Worm (Caenorhabditis elegans) whole organism, L1 larva: ENCODE measurements around the gene F58B3.6.
A peak's percentile ranks its signal among the peaks of the same experiment; 100 is the strongest.

Source experiments
- C04F5.9 ChIP-seq: sonication (generic microtip); optimal IDR thresholded peaks from 2 replicates; lab custom pipeline; 2016; ENCODE audit warnings: missing genetic modification characterization, missing compliant biosample characterization
- C16A3.4 ChIP-seq: fragments of 150-350 bp; optimal IDR thresholded peaks from 2 replicates; lab custom pipeline; 2014; ENCODE audit warnings: missing biosample characterization, missing genetic modification characterization
- blmp-1 ChIP-seq: fragments of 150-350 bp; optimal IDR thresholded peaks from 2 replicates; lab custom pipeline; 2014; ENCODE audit warnings: missing biosample characterization, missing genetic modification characterization
- ceh-63 ChIP-seq: fragments of 200-800 bp; sonication (Bioruptor generic); optimal IDR thresholded peaks from 2 replicates; lab custom pipeline; 2018; ENCODE audit warnings: mild to moderate bottlenecking, missing genetic modification characterization, missing compliant biosample characterization
- ceh-8 ChIP-seq: fragments of 200-800 bp; sonication (Bioruptor generic); optimal IDR thresholded peaks from 2 replicates; lab custom pipeline; 2018; ENCODE audit warnings: mild to moderate bottlenecking, missing genetic modification characterization, moderate library complexity, missing compliant biosample characterization
- ceh-82 ChIP-seq, 3 experiments: fragments of 150-350 bp in 1 of 3; sonication (generic microtip) in 2 of 3; optimal IDR thresholded peaks; 2 replicates each; lab custom pipeline; 2014 to 2017; ENCODE audit warnings: missing biosample characterization in 3 of 3, missing genetic modification characterization in 3 of 3
- ceh-90 ChIP-seq: sonication (generic microtip); optimal IDR thresholded peaks from 2 replicates; lab custom pipeline; 2016; ENCODE audit warnings: missing genetic modification characterization, missing compliant biosample characterization
- ces-1 ChIP-seq: fragments of 150-350 bp; optimal IDR thresholded peaks from 2 replicates; lab custom pipeline; 2014; ENCODE audit warnings: missing biosample characterization, missing genetic modification reagents, missing genetic modification characterization
- dpl-1 ChIP-seq, 3 experiments: fragments of 150-350 bp in 2 of 3; sonication (generic microtip) in 1 of 3; optimal IDR thresholded peaks; 2 replicates each; lab custom pipeline; 2014 to 2017; ENCODE audit warnings: missing biosample characterization in 3 of 3, missing genetic modification characterization in 3 of 3, missing genetic modification reagents in 3 of 3
- efl-1 ChIP-seq, 4 experiments: fragments of 150-350 bp; optimal IDR thresholded peaks in 3 of 4; peaks in 1 of 4; 1 replicate in 1 of 4; 2 replicates in 3 of 4; lab custom pipeline; 2014; ENCODE audit warnings: missing biosample characterization in 2 of 4, missing genetic modification characterization in 2 of 4, missing genetic modification reagents in 2 of 4
- efl-3 ChIP-seq: fragments of 200-800 bp; sonication (Bioruptor generic); optimal IDR thresholded peaks from 2 replicates; lab custom pipeline; 2018; ENCODE audit warnings: mild to moderate bottlenecking, missing genetic modification characterization, missing compliant biosample characterization
- egl-13 ChIP-seq: sonication (generic microtip); optimal IDR thresholded peaks from 2 replicates; lab custom pipeline; 2016; ENCODE audit warnings: missing genotype, missing genetic modification reagents, missing genetic modification characterization, missing compliant biosample characterization
- elt-3 ChIP-seq, 6 experiments: fragments of 150-350 bp in 1 of 6; sonication (generic microtip); optimal IDR thresholded peaks; 2 replicates each; lab custom pipeline; 2017 to 2018; ENCODE audit warnings: missing biosample characterization in 6 of 6, missing genetic modification characterization in 6 of 6, inconsistent platforms in 1 of 6
- fkh-8 ChIP-seq: sonication (generic microtip); optimal IDR thresholded peaks from 2 replicates; lab custom pipeline; 2016; ENCODE audit warnings: mild to moderate bottlenecking, missing genetic modification characterization, missing compliant biosample characterization
- hpl-2 ChIP-seq: fragments of 150-350 bp; optimal IDR thresholded peaks from 2 replicates; lab custom pipeline; 2014; ENCODE audit warnings: missing biosample characterization, missing genetic modification reagents, missing genetic modification characterization
- irx-1 ChIP-seq: sonication (generic microtip); optimal IDR thresholded peaks from 2 replicates; lab custom pipeline; 2016; ENCODE audit warnings: missing genetic modification characterization, missing compliant biosample characterization
- jun-1 ChIP-seq: fragments of 150-350 bp; optimal IDR thresholded peaks from 2 replicates; lab custom pipeline; 2014; ENCODE audit warnings: missing biosample characterization, missing genetic modification reagents, missing genetic modification characterization
- lin-13 ChIP-seq: fragments of 150-350 bp; optimal IDR thresholded peaks from 2 replicates; lab custom pipeline; 2014; ENCODE audit warnings: missing biosample characterization, missing genetic modification reagents, missing genetic modification characterization
- lin-14 ChIP-seq: fragments of 200-800 bp; sonication (Bioruptor generic); optimal IDR thresholded peaks from 2 replicates; lab custom pipeline; 2018; ENCODE audit warnings: mild to moderate bottlenecking, missing genetic modification characterization, moderate library complexity, missing compliant biosample characterization
- lin-35 ChIP-seq, 2 experiments: fragments of 150-350 bp; optimal IDR thresholded peaks; 2 replicates each; lab custom pipeline; 2014; ENCODE audit warnings: missing biosample characterization in 2 of 2, missing genetic modification characterization in 2 of 2, missing genetic modification reagents in 2 of 2
- lir-3 ChIP-seq: sonication (generic microtip); optimal IDR thresholded peaks from 2 replicates; lab custom pipeline; 2016; ENCODE audit warnings: mild to moderate bottlenecking, missing genetic modification characterization, moderate library complexity, missing compliant biosample characterization; ENCODE audit not compliant: poor library complexity
- lsy-2 ChIP-seq, 2 experiments: fragments of 150-350 bp; optimal IDR thresholded peaks; 2 replicates each; lab custom pipeline; 2014; ENCODE audit warnings: missing biosample characterization in 2 of 2, missing genetic modification characterization in 2 of 2
- mdl-1 ChIP-seq, 2 experiments: fragments of 150-350 bp; optimal IDR thresholded peaks; 2 replicates each; lab custom pipeline; 2014 to 2017; ENCODE audit warnings: missing biosample characterization in 2 of 2, missing genetic modification characterization in 2 of 2, inconsistent platforms in 1 of 2
- mep-1 ChIP-seq: fragments of 150-350 bp; optimal IDR thresholded peaks from 2 replicates; lab custom pipeline; 2014; ENCODE audit warnings: missing biosample characterization, missing genetic modification characterization
- nhr-12 ChIP-seq: sonication (generic microtip); optimal IDR thresholded peaks from 2 replicates; lab custom pipeline; 2017; ENCODE audit warnings: missing biosample characterization, missing genetic modification characterization
- nhr-19 ChIP-seq: fragments of 200-800 bp; sonication (Bioruptor generic); conservative IDR thresholded peaks from 2 replicates; pipeline ENCODE4 v1.3.6; 2022; ENCODE audit warnings: missing genetic modification characterization, missing compliant biosample characterization
- nhr-20 ChIP-seq: sonication (generic microtip); optimal IDR thresholded peaks from 2 replicates; lab custom pipeline; 2016; ENCODE audit warnings: mild to moderate bottlenecking, missing genetic modification characterization, missing compliant biosample characterization
- nhr-71 ChIP-seq: sonication (generic microtip); optimal IDR thresholded peaks from 2 replicates; lab custom pipeline; 2016; ENCODE audit warnings: mild to moderate bottlenecking, missing genetic modification characterization, moderate library complexity, missing compliant biosample characterization
- nhr-85 ChIP-seq: sonication (generic microtip); peaks from one replicate; lab custom pipeline; 2016; ENCODE audit warnings: missing genetic modification characterization, inconsistent platforms, missing compliant biosample characterization
- nhr-90 ChIP-seq: sonication (generic microtip); optimal IDR thresholded peaks from 2 replicates; lab custom pipeline; 2016; ENCODE audit warnings: mild to moderate bottlenecking, missing genetic modification characterization, missing compliant biosample characterization; ENCODE audit not compliant: poor library complexity
- pax-3 ChIP-seq: fragments of 200-800 bp; sonication (Bioruptor generic); optimal IDR thresholded peaks from 2 replicates; lab custom pipeline; 2018; ENCODE audit warnings: mild to moderate bottlenecking, missing genetic modification characterization, moderate library complexity, missing compliant biosample characterization
- pqm-1 ChIP-seq: sonication (generic microtip); optimal IDR thresholded peaks from 3 replicates; lab custom pipeline; 2017; ENCODE audit warnings: missing biosample characterization, missing genetic modification characterization
- rnt-1 ChIP-seq: sonication (generic microtip); optimal IDR thresholded peaks from 2 replicates; lab custom pipeline; 2016; ENCODE audit warnings: mild to moderate bottlenecking, missing genetic modification characterization, moderate library complexity, missing compliant biosample characterization
- snu-23 ChIP-seq: sonication (generic microtip); optimal IDR thresholded peaks from 2 replicates; lab custom pipeline; 2016; ENCODE audit warnings: missing genetic modification characterization, missing compliant biosample characterization
- sox-4 ChIP-seq: sonication (generic microtip); optimal IDR thresholded peaks from 2 replicates; lab custom pipeline; 2016; ENCODE audit warnings: missing genetic modification characterization, missing compliant biosample characterization
- swsn-7 ChIP-seq: sonication (generic microtip); optimal IDR thresholded peaks from 2 replicates; lab custom pipeline; 2016; ENCODE audit warnings: missing genetic modification characterization, missing compliant biosample characterization
- tbx-2 ChIP-seq: sonication (generic microtip); optimal IDR thresholded peaks from 2 replicates; lab custom pipeline; 2016; ENCODE audit warnings: missing genetic modification characterization, missing compliant biosample characterization
- tlp-1 ChIP-seq: fragments of 150-350 bp; optimal IDR thresholded peaks from 2 replicates; lab custom pipeline; 2014; ENCODE audit warnings: missing biosample characterization, missing genetic modification characterization
- unc-130 ChIP-seq: fragments of 150-350 bp; optimal IDR thresholded peaks from 2 replicates; lab custom pipeline; 2017; ENCODE audit warnings: missing biosample characterization, missing genetic modification characterization, inconsistent platforms
- unc-86 ChIP-seq: sonication (generic microtip); optimal IDR thresholded peaks from 2 replicates; lab custom pipeline; 2016; ENCODE audit warnings: missing genetic modification characterization, missing compliant biosample characterization
- vab-15 ChIP-seq: sonication (generic microtip); optimal IDR thresholded peaks from 2 replicates; lab custom pipeline; 2017; ENCODE audit warnings: missing genotype, mild to moderate bottlenecking, missing genetic modification characterization, missing compliant biosample characterization
- xbp-1 ChIP-seq: sonication (generic microtip); optimal IDR thresholded peaks from 2 replicates; lab custom pipeline; 2016; ENCODE audit warnings: missing genetic modification characterization, missing compliant biosample characterization
- ztf-4 ChIP-seq: fragments of 150-350 bp; optimal IDR thresholded peaks from 2 replicates; lab custom pipeline; 2014; ENCODE audit warnings: missing biosample characterization, missing genetic modification characterization

The F58B3.6 gene

DNA sequence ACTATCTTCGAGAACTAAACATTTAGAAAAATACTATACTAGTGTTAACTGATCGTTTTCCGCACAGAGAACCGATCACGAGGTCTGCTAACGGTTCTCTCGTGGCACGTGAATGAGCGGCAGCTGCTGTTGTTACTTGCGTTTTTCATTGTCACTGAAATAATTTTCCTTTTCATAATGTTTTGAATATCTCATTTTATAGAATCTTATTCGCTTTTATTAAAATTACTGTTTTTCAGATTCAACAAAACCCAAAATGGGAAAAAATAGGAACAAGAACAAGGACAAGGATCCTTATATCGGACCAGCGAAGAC lies at the start of gene F58B3.6:
Gene F58B3.6, plus strand, starts transcription at position 240 of the 315 bp plus-strand sequence.
- TF ChIP-seq irx-1 (tag; lab: Kevin White, UChicago): no peak
- TF ChIP-seq egl-13 (tag; lab: Kevin White, UChicago): no peak
- no peak for TF ChIP-seq pax-3 (tag; lab: Kevin White, UChicago)
- no peak for TF ChIP-seq fkh-8
- TF ChIP-seq unc-130 (tag; lab: Kevin White, UChicago): peak; percentile 54
- TF ChIP-seq lin-35 (GFP tag; optimal IDR thresholded peaks at IDR 0.05; lab: Kevin White, UChicago): peak; percentile 22 to 71
- TF ChIP-seq nhr-85: no peak
- peak in 2 of 3 experiments; percentile 15 to 45 for TF ChIP-seq dpl-1 (GFP tag; optimal IDR thresholded peaks at IDR 0.05; lab: Kevin White, UChicago)
- TF ChIP-seq pqm-1 (tag; lab: Kevin White, UChicago): no peak
- TF ChIP-seq hpl-2 (GFP tag; lab: Kevin White, UChicago): no peak
- peak; percentile 84 for TF ChIP-seq snu-23
- TF ChIP-seq ceh-63 (GFP tag; lab: Kevin White, UChicago): no peak
- TF ChIP-seq xbp-1: peak; percentile 10
- TF ChIP-seq nhr-12: no peak
- peak; percentile 16 for TF ChIP-seq tbx-2 (tag; lab: Kevin White, UChicago)
- peak; percentile 77 for TF ChIP-seq nhr-19
- TF ChIP-seq C04F5.9 (tag; lab: Kevin White, UChicago): no peak
- no peak for TF ChIP-seq ceh-82 (tag; optimal IDR thresholded peaks at IDR 0.05; lab: Kevin White, UChicago)
- TF ChIP-seq vab-15 (tag; lab: Kevin White, UChicago): no peak
- TF ChIP-seq nhr-90: peak; percentile 30
- TF ChIP-seq blmp-1: peak; percentile 76
- peak; percentile 53 for TF ChIP-seq C16A3.4 (tag; lab: Kevin White, UChicago)
- TF ChIP-seq elt-3 (tag; optimal IDR thresholded peaks at IDR 0.05; lab: Kevin White, UChicago): peak in 2 of 6 experiments; percentile 16 to 67
- TF ChIP-seq unc-86 (tag; lab: Kevin White, UChicago): no peak
- TF ChIP-seq rnt-1 (tag; lab: Kevin White, UChicago): peak; percentile 53
- TF ChIP-seq lir-3: peak; percentile 54
- TF ChIP-seq mdl-1 (tag; optimal IDR thresholded peaks at IDR 0.05; lab: Kevin White, UChicago): peak in 1 of 2 experiments; percentile 91
- no peak for TF ChIP-seq ceh-8
- TF ChIP-seq ztf-4 (tag; lab: Kevin White, UChicago): peak; percentile 66
- TF ChIP-seq swsn-7 (tag; lab: Kevin White, UChicago): peak; percentile 6
- TF ChIP-seq nhr-20 (tag; lab: Kevin White, UChicago): peak; percentile 89
- peak; percentile 70 for TF ChIP-seq lin-14 (GFP tag; lab: Kevin White, UChicago)
- TF ChIP-seq ces-1 (GFP tag; lab: Kevin White, UChicago): no peak
- peak in 1 of 2 experiments; percentile 33 for TF ChIP-seq efl-1 (optimal IDR thresholded peaks at IDR 0.05; lab: Kevin White, UChicago)
- TF ChIP-seq efl-1 (GFP tag; optimal IDR thresholded peaks at IDR 0.05 in 1 of 2; lab: Kevin White, UChicago): peak; percentile 7 to 39
- peak; percentile 26 to 65 for TF ChIP-seq lsy-2 (tag; optimal IDR thresholded peaks at IDR 0.05; lab: Kevin White, UChicago)
- peak; percentile 73 for TF ChIP-seq mep-1 (tag; lab: Kevin White, UChicago)
- no peak for TF ChIP-seq efl-3 (GFP tag; lab: Kevin White, UChicago)
- no peak for TF ChIP-seq jun-1 (tag; lab: Kevin White, UChicago)
- TF ChIP-seq ceh-90 (tag; lab: Kevin White, UChicago): no peak
- TF ChIP-seq lin-13 (GFP tag; lab: Kevin White, UChicago): no peak
- TF ChIP-seq nhr-71 (tag; lab: Kevin White, UChicago): peak; percentile 77
- TF ChIP-seq sox-4 (tag; lab: Kevin White, UChicago): no peak
- TF ChIP-seq, all 84 proteins: peak for 22

DNA sequence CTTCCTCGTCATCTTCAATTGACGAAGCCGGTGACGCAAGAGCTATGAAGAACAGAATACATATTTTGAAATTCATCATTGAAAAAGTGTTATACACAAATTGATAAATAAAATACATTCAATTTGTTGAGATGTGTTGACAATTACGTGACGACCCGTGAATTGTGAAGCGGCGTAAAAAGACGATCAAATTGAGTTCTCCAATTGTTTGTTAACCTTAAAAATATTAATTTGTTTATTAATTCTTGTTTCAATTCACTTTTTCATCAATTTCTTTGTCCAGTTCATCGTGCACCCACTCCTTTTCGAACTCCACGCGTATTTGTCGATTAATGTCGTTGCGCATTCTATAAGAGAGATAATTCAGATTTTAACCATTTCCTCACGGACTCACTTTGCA lies 44.3 kb upstream of the F58B3.6 start, which contains the start of gene spe-36:
Gene spe-36, minus strand, starts transcription at position 101 of the 400 bp plus-strand sequence.
- TF ChIP-seq lin-13 (GFP tag; lab: Kevin White, UChicago): no peak
- TF ChIP-seq nhr-19: no peak
- TF ChIP-seq tlp-1 (tag; lab: Kevin White, UChicago): no peak
- TF ChIP-seq mdl-1 (tag; optimal IDR thresholded peaks at IDR 0.05; lab: Kevin White, UChicago): no peak
